Worm (Caenorhabditis elegans) whole organism, early embryonic: ENCODE data around the gene ZK418.10.

Source experiments
- B0310.2 ChIP-seq: sonication (generic microtip); optimal IDR thresholded peaks from 2 replicates; lab custom pipeline; 2016; ENCODE audit warnings: mild to moderate bottlenecking, missing genetic modification characterization, missing compliant biosample characterization
- F13C5.2 ChIP-seq: sonication (generic microtip); optimal IDR thresholded peaks from 2 replicates; lab custom pipeline; 2017; ENCODE audit warnings: mild to moderate bottlenecking, missing genetic modification characterization, inconsistent platforms, missing compliant biosample characterization
- ama-1 ChIP-seq: fragments of 150-350 bp; optimal IDR thresholded peaks from 2 replicates; lab custom pipeline; 2014
- ceh-13 ChIP-seq: fragments of 200-800 bp; sonication (Bioruptor generic); optimal IDR thresholded peaks from 2 replicates; lab custom pipeline; 2018; ENCODE audit warnings: mild to moderate bottlenecking, missing genetic modification characterization, missing compliant biosample characterization
- ceh-36 ChIP-seq: sonication (generic microtip); optimal IDR thresholded peaks from 2 replicates; lab custom pipeline; 2016; ENCODE audit warnings: missing genetic modification characterization, inconsistent platforms, missing compliant biosample characterization
- ets-7 ChIP-seq: sonication (generic microtip); optimal IDR thresholded peaks from 2 replicates; lab custom pipeline; 2016; ENCODE audit warnings: missing genotype, missing genetic modification characterization, missing compliant biosample characterization
- flt-1 ChIP-seq: fragments of 200-800 bp; sonication (Bioruptor generic); IDR thresholded peaks from 2 replicates; pipeline ENCODE4 v1.3.6; 2022; ENCODE audit warnings: missing genetic modification characterization, missing compliant biosample characterization
- hmbx-1 ChIP-seq: sonication (generic microtip); optimal IDR thresholded peaks from 2 replicates; lab custom pipeline; 2016; ENCODE audit warnings: mild to moderate bottlenecking, missing genetic modification characterization, missing compliant biosample characterization
- hmg-4 ChIP-seq: fragments of 200-800 bp; sonication (Bioruptor generic); optimal IDR thresholded peaks from 2 replicates; lab custom pipeline; 2018; ENCODE audit warnings: mild to moderate bottlenecking, missing genetic modification characterization, missing compliant biosample characterization
- pes-1 ChIP-seq: fragments of 200-800 bp; sonication (Bioruptor generic); IDR thresholded peaks from 2 replicates; pipeline ENCODE4 v1.3.6; 2022; ENCODE audit warnings: missing genetic modification reagents, missing genetic modification characterization, missing compliant biosample characterization
- scrt-1 ChIP-seq: fragments of 200-800 bp; sonication (Bioruptor generic); IDR thresholded peaks from 2 replicates; pipeline ENCODE4 v1.3.6; 2022; ENCODE audit warnings: missing genetic modification characterization, missing compliant biosample characterization
- tbx-11 ChIP-seq: fragments of 200-800 bp; sonication (Bioruptor generic); IDR thresholded peaks from 2 replicates; pipeline ENCODE4 v1.3.6; 2022; ENCODE audit warnings: missing genetic modification characterization, missing compliant biosample characterization
- tbx-37 ChIP-seq: fragments of 200-800 bp; sonication (Bioruptor generic); conservative IDR thresholded peaks from 2 replicates; pipeline ENCODE4 v1.3.6; 2022; ENCODE audit warnings: missing genetic modification reagents, missing genetic modification characterization, missing compliant biosample characterization

DNA sequence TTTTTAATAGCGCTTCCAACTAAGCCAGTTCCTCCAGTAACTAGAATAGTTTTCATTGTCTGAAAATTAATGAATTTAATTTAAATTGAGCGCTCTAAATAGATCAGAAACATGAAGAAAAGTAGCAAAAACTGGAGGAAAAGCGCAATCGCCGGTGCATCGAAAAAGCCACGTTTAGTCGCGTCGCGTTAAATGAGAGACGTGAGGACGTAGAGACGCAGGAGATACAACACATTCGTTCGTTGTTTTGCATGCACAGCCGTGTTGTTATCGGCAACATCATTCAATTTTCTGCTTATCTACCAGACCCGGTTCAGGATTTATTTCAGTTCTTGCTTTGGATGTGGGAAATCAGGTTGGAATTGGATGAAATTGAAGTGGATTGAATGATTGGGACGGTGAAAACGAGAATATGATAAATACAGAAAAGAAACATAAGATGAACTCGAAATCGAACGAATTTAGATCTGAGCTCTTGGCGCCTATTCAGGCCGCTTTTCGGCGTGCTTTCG lies 23.1 kb downstream of the ZK418.10 start, which contains the start of gene ger-1:
- no peak for TF ChIP-seq flt-1
- no peak for TF ChIP-seq tbx-11
- no peak for TF ChIP-seq scrt-1 (GFP tag; lab: Robert Waterston, UW)
- no peak for TF ChIP-seq B0310.2 (tag; lab: Kevin White, UChicago)
- no peak for TF ChIP-seq pes-1 (GFP tag; lab: Robert Waterston, UW)
- TF ChIP-seq hmbx-1 (tag; lab: Kevin White, UChicago), result no peak
- TF ChIP-seq ceh-13 (GFP tag; lab: Kevin White, UChicago), result no peak
- TF ChIP-seq ama-1 (lab: Kevin White, UChicago), result no peak
- TF ChIP-seq ceh-36 (tag; lab: Kevin White, UChicago), result no peak
- TF ChIP-seq tbx-37 (GFP tag; lab: Robert Waterston, UW), result no peak
- TF ChIP-seq hmg-4 (GFP tag; lab: Kevin White, UChicago), result no peak
- TF ChIP-seq F13C5.2 (tag; lab: Kevin White, UChicago), result no peak
- no peak for TF ChIP-seq ets-7
